Worm (Caenorhabditis elegans): ENCODE data around the gene srh-19.

DNA sequence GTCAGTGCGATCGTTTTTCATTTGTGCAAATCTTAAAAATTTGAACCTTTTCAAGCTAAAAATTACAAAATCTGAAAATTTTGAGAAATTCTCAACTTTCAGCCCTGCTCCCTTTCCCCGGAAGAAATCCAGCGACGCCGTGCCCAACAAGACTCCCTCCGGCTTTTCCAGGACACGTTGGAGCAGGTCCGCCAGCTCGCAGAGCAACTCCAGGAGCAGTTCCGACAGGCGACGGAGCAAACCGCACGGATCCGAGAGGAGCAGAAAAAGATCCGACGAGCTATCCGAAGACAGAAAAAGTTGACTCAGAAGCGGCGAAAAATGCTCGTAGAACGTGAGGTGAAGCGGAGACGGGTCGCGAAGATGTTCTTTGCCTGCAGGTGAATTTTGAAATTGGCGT, 38.3 kb downstream of the srh-19 start:
- TF ChIP-seq lsy-2 (tag; optimal IDR thresholded peaks at IDR 0.05), result no peak
- TF ChIP-seq bed-3 (GFP tag; optimal IDR thresholded peaks at IDR 0.05), result no peak
- TF ChIP-seq nhr-12 (tag; optimal IDR thresholded peaks at IDR 0.05), result no peak
- TF ChIP-seq unc-39 (tag; optimal IDR thresholded peaks at IDR 0.05), result no peak
- TF ChIP-seq elt-3 (tag; optimal IDR thresholded peaks at IDR 0.05), result no peak
- no peak for TF ChIP-seq pha-4 (tag; optimal IDR thresholded peaks at IDR 0.05)
- TF ChIP-seq unc-62 (GFP tag; optimal IDR thresholded peaks at IDR 0.05), result no peak
- TF ChIP-seq sptf-1 (tag; optimal IDR thresholded peaks at IDR 0.05), result no peak
- TF ChIP-seq nhr-237 (tag; optimal IDR thresholded peaks at IDR 0.05), result no peak
- no peak for TF ChIP-seq sem-2 (GFP tag; optimal IDR thresholded peaks at IDR 0.05)
- no peak for TF ChIP-seq mab-5 (tag; optimal IDR thresholded peaks at IDR 0.05)
- TF ChIP-seq elt-1 (tag; optimal IDR thresholded peaks at IDR 0.05; ENCODE audit: borderline replicate concordance, insufficient read depth), result no peak
- TF ChIP-seq drap-1 (GFP tag; optimal IDR thresholded peaks at IDR 0.05), result no peak

Data from whole organism, mixed stage, embryonic.